Fruit fly (Drosophila melanogaster) whole organism, embryonic: Measurements from ENCODE around the gene Ocrl.

ENCODE experiments used
- CG10321 ChIP-seq: fragments of 200-800 bp; sonication (Bioruptor generic); IDR thresholded peaks from 2 replicates; pipeline ENCODE4 v1.3.6; 2022; ENCODE audit warnings: missing biosample characterization, missing genetic modification characterization
- CG12104 ChIP-seq: fragments of 200-800 bp; sonication (Bioruptor generic); optimal IDR thresholded peaks from 3 replicates; lab custom pipeline; 2016; ENCODE audit warnings: missing biosample characterization, missing genetic modification characterization
- CG12391 ChIP-seq: fragments of 200-800 bp; sonication (Bioruptor generic); optimal IDR thresholded peaks from 3 replicates; lab custom pipeline; 2018; ENCODE audit warnings: missing biosample characterization, mild to moderate bottlenecking, missing genetic modification characterization, moderate library complexity
- CG14710 ChIP-seq: fragments of 200-800 bp; sonication (Bioruptor generic); optimal IDR thresholded peaks from 3 replicates; lab custom pipeline; 2019; ENCODE audit warnings: missing biosample characterization, mild to moderate bottlenecking, missing genetic modification characterization, moderate library complexity
- CG1529 ChIP-seq: fragments of 200-800 bp; sonication (Bioruptor generic); optimal IDR thresholded peaks from 3 replicates; lab custom pipeline; 2018; ENCODE audit warnings: missing biosample characterization, missing genetic modification characterization
- CG15514 ChIP-seq: fragments of 200-800 bp; sonication (Bioruptor generic); optimal IDR thresholded peaks from 3 replicates; lab custom pipeline; 2017; ENCODE audit warnings: missing biosample characterization, missing genetic modification characterization, mild to moderate bottlenecking, moderate library complexity, missing genetic modification reagents
- CG1792 ChIP-seq: fragments of 200-800 bp; sonication (Bioruptor generic); optimal IDR thresholded peaks from 2 replicates; lab custom pipeline; 2016; ENCODE audit warnings: missing biosample characterization, missing genetic modification characterization
- CG2202 ChIP-seq: fragments of 200-800 bp; sonication (Bioruptor generic); optimal IDR thresholded peaks from 2 replicates; lab custom pipeline; 2018; ENCODE audit warnings: missing biosample characterization, mild to moderate bottlenecking, missing genetic modification characterization
- CG30431 ChIP-seq: fragments of 200-800 bp; sonication (Bioruptor generic); optimal IDR thresholded peaks from 2 replicates; lab custom pipeline; 2017; ENCODE audit warnings: missing biosample characterization, missing genetic modification characterization
- CG34422 ChIP-seq: fragments of 200-800 bp; sonication (Bioruptor generic); IDR thresholded peaks from 3 replicates; pipeline ENCODE4 v1.3.6; 2022; ENCODE audit warnings: missing biosample characterization, missing genetic modification characterization
- CG4617 ChIP-seq: fragments of 200-800 bp; sonication (Bioruptor generic); optimal IDR thresholded peaks from 3 replicates; lab custom pipeline; 2016; ENCODE audit warnings: missing biosample characterization, missing genetic modification characterization, borderline replicate concordance
- CkIIα-i1 ChIP-seq: fragments of 200-800 bp; sonication (Bioruptor generic); IDR thresholded peaks from 2 replicates; pipeline ENCODE4 v1.3.6; 2022; ENCODE audit warnings: missing biosample characterization, missing genetic modification characterization
- Deaf1 ChIP-seq: fragments of 200-800 bp; optimal IDR thresholded peaks from 3 replicates; lab custom pipeline; 2019; ENCODE audit warnings: missing biosample characterization, mild to moderate bottlenecking, missing genetic modification characterization, moderate library complexity
- Dp ChIP-seq: fragments of 200-800 bp; sonication (Bioruptor generic); optimal IDR thresholded peaks from 2 replicates; lab custom pipeline; 2018; ENCODE audit warnings: missing biosample characterization, mild to moderate bottlenecking, missing genetic modification characterization, moderate library complexity
- Eip74EF ChIP-seq, 2 experiments: fragments of 200-800 bp in 1 of 2; fragments of >200 bp in 1 of 2; sonication (Bioruptor generic) in 1 of 2; optimal IDR thresholded peaks; 2 replicates each; lab custom pipeline; 2017 to 2019; ENCODE audit warnings: missing biosample characterization in 2 of 2, missing genetic modification characterization in 2 of 2, mild to moderate bottlenecking in 1 of 2, moderate library complexity in 1 of 2
- Ets65A ChIP-seq: fragments of 200-800 bp; sonication (Bioruptor generic); peaks from one replicate; lab custom pipeline; 2016; ENCODE audit warnings: missing biosample characterization, missing genetic modification characterization
- HLH54F ChIP-seq: fragments of 200-800 bp; sonication (Bioruptor generic); optimal IDR thresholded peaks from 3 replicates; lab custom pipeline; 2016; ENCODE audit warnings: missing biosample characterization, missing genetic modification characterization
- Hsf ChIP-seq: fragments of 200-800 bp; sonication (Bioruptor generic); optimal IDR thresholded peaks from 3 replicates; lab custom pipeline; 2016; ENCODE audit warnings: missing biosample characterization, missing genetic modification characterization
- Jarid2 ChIP-seq: fragments of 200-800 bp; sonication (Bioruptor generic); optimal IDR thresholded peaks from 3 replicates; lab custom pipeline; 2017; ENCODE audit warnings: mild to moderate bottlenecking, missing biosample characterization, missing genetic modification reagents, missing genetic modification characterization
- NFAT ChIP-seq: fragments of 200-800 bp; sonication (Bioruptor generic); IDR thresholded peaks from 2 replicates; pipeline ENCODE4 v1.3.6; 2022; ENCODE audit warnings: missing biosample characterization, missing genetic modification characterization
- Nf-YA ChIP-seq: fragments of 200-800 bp; sonication (Bioruptor generic); IDR thresholded peaks from 2 replicates; pipeline ENCODE4 v1.3.6; 2022; ENCODE audit warnings: missing biosample characterization, missing genetic modification characterization
- Oli ChIP-seq: fragments of 200-800 bp; sonication (Bioruptor generic); optimal IDR thresholded peaks from 2 replicates; lab custom pipeline; 2018; ENCODE audit warnings: missing biosample characterization, mild to moderate bottlenecking, missing genetic modification characterization, moderate library complexity
- Trl ChIP-seq, 3 experiments: fragments of >200 bp in 2 of 3; fragments of 200-800 bp in 1 of 3; sonication (Bioruptor generic) in 1 of 3; optimal IDR thresholded peaks; 2 replicates in 1 of 3; 3 replicates in 2 of 3; lab custom pipeline; 2016 to 2017; ENCODE audit warnings: missing biosample characterization in 1 of 3, missing genetic modification characterization in 1 of 3
- al ChIP-seq: fragments of 200-800 bp; sonication (Bioruptor generic); IDR thresholded peaks from 2 replicates; pipeline ENCODE4 v1.3.6; 2022; ENCODE audit warnings: missing biosample characterization, missing genetic modification characterization
- aop ChIP-seq: fragments of 200-800 bp; sonication (Bioruptor generic); IDR thresholded peaks from 2 replicates; pipeline ENCODE4 v1.3.6; 2022; ENCODE audit warnings: missing biosample characterization, missing genetic modification characterization
- bab2 ChIP-seq: fragments of 200-800 bp; sonication (Bioruptor generic); optimal IDR thresholded peaks from 2 replicates; lab custom pipeline; 2016; ENCODE audit warnings: missing biosample characterization, missing genetic modification characterization
- btn ChIP-seq: fragments of 200-800 bp; sonication (Bioruptor generic); optimal IDR thresholded peaks from 2 replicates; lab custom pipeline; 2016; ENCODE audit warnings: missing biosample characterization, missing genetic modification characterization
- corto ChIP-seq: fragments of 200-800 bp; sonication (Bioruptor generic); optimal IDR thresholded peaks from 2 replicates; lab custom pipeline; 2016; ENCODE audit warnings: missing biosample characterization, mild to moderate bottlenecking, missing genetic modification characterization, moderate library complexity
- da ChIP-seq: fragments of 200-800 bp; sonication (Bioruptor generic); optimal IDR thresholded peaks from 2 replicates; lab custom pipeline; 2016; ENCODE audit warnings: missing biosample characterization, missing genetic modification characterization
- danr ChIP-seq: fragments of 200-800 bp; sonication (Bioruptor generic); IDR thresholded peaks from 2 replicates; pipeline ENCODE4 v1.3.6; 2022; ENCODE audit warnings: missing biosample characterization, missing genetic modification characterization
- dati ChIP-seq: fragments of 200-800 bp; sonication (Bioruptor generic); IDR thresholded peaks from 2 replicates; pipeline ENCODE4 v1.3.6; 2022; ENCODE audit warnings: missing biosample characterization, missing genetic modification characterization
- dpn ChIP-seq, 2 experiments: fragments of 200-800 bp; sonication (Bioruptor generic); optimal IDR thresholded peaks; 3 replicates each; lab custom pipeline; 2016; ENCODE audit warnings: missing biosample characterization in 2 of 2, missing genetic modification characterization in 2 of 2
- ems ChIP-seq: fragments of 200-800 bp; sonication (Bioruptor generic); optimal IDR thresholded peaks from 3 replicates; lab custom pipeline; 2016; ENCODE audit warnings: missing biosample characterization, missing genetic modification characterization
- exex ChIP-seq: fragments of 200-800 bp; sonication (Bioruptor generic); optimal IDR thresholded peaks from 4 replicates; lab custom pipeline; 2018; ENCODE audit warnings: missing biosample characterization, mild to moderate bottlenecking, missing genetic modification characterization, moderate library complexity
- fru ChIP-seq: fragments of >200 bp; optimal IDR thresholded peaks from 2 replicates; lab custom pipeline; 2017
- gsb ChIP-seq: fragments of 200-800 bp; sonication (Bioruptor generic); IDR thresholded peaks from 2 replicates; pipeline ENCODE4 v1.3.6; 2022; ENCODE audit warnings: missing biosample characterization, missing genetic modification characterization
- ham ChIP-seq: fragments of 200-800 bp; sonication (Bioruptor generic); IDR thresholded peaks from 2 replicates; pipeline ENCODE4 v1.3.6; 2022; ENCODE audit warnings: missing biosample characterization, missing genetic modification characterization
- insv ChIP-seq, 2 experiments: fragments of 200-800 bp; sonication (Bioruptor generic); optimal IDR thresholded peaks; 3 replicates each; lab custom pipeline; 2016 to 2018; ENCODE audit warnings: missing biosample characterization in 2 of 2, missing genetic modification characterization in 2 of 2
- jing ChIP-seq: fragments of 200-800 bp; sonication (Bioruptor generic); optimal IDR thresholded peaks from 2 replicates; lab custom pipeline; 2018; ENCODE audit warnings: missing biosample characterization, mild to moderate bottlenecking, missing genetic modification characterization
- lab ChIP-seq: fragments of 200-800 bp; sonication (Bioruptor generic); optimal IDR thresholded peaks from 3 replicates; lab custom pipeline; 2017; ENCODE audit warnings: missing biosample characterization, missing genetic modification characterization, mild to moderate bottlenecking, moderate library complexity, missing genetic modification reagents
- lilli ChIP-seq: fragments of 200-800 bp; sonication (Bioruptor generic); optimal IDR thresholded peaks from 3 replicates; lab custom pipeline; 2016; ENCODE audit warnings: missing biosample characterization, missing genetic modification characterization
- nerfin-1 ChIP-seq: fragments of 200-800 bp; sonication (Bioruptor generic); optimal IDR thresholded peaks from 3 replicates; lab custom pipeline; 2019; ENCODE audit warnings: missing biosample characterization, mild to moderate bottlenecking, missing genetic modification characterization, moderate library complexity
- nerfin-2 ChIP-seq: fragments of 200-800 bp; sonication (Bioruptor generic); IDR thresholded peaks from 2 replicates; pipeline ENCODE4 v1.3.6; 2022; ENCODE audit warnings: missing biosample characterization, missing genetic modification characterization; ENCODE audit not compliant: partially characterized antibody
- pho ChIP-seq: fragments of 200-800 bp; sonication (Bioruptor generic); optimal IDR thresholded peaks from 2 replicates; lab custom pipeline; 2016; ENCODE audit warnings: missing biosample characterization, missing genetic modification characterization
- psq ChIP-seq: fragments of 200-800 bp; sonication (Bioruptor generic); optimal IDR thresholded peaks from 2 replicates; lab custom pipeline; 2017; ENCODE audit warnings: missing biosample characterization, missing genetic modification characterization
- toy ChIP-seq: fragments of 200-800 bp; sonication (Bioruptor generic); IDR thresholded peaks from 2 replicates; pipeline ENCODE4 v1.3.6; 2022; ENCODE audit warnings: missing biosample characterization, missing genetic modification characterization
- trem ChIP-seq: fragments of 200-800 bp; optimal IDR thresholded peaks from 3 replicates; lab custom pipeline; 2019; ENCODE audit warnings: missing biosample characterization, mild to moderate bottlenecking, missing genetic modification characterization, moderate library complexity
- ttk ChIP-seq: fragments of 200-800 bp; sonication (Bioruptor generic); IDR thresholded peaks from 2 replicates; pipeline ENCODE4 v2.1.2; 2022; ENCODE audit warnings: missing biosample characterization, missing genetic modification characterization
- z ChIP-seq: fragments of 200-800 bp; sonication (Bioruptor generic); IDR thresholded peaks from 3 replicates; pipeline ENCODE4 v1.3.6; 2022; ENCODE audit warnings: missing biosample characterization, missing genetic modification characterization
- zfh2 ChIP-seq: fragments of 200-800 bp; sonication (Bioruptor generic); optimal IDR thresholded peaks from 2 replicates; lab custom pipeline; 2016; ENCODE audit warnings: missing biosample characterization, missing genetic modification characterization

The Ocrl gene

DNA sequence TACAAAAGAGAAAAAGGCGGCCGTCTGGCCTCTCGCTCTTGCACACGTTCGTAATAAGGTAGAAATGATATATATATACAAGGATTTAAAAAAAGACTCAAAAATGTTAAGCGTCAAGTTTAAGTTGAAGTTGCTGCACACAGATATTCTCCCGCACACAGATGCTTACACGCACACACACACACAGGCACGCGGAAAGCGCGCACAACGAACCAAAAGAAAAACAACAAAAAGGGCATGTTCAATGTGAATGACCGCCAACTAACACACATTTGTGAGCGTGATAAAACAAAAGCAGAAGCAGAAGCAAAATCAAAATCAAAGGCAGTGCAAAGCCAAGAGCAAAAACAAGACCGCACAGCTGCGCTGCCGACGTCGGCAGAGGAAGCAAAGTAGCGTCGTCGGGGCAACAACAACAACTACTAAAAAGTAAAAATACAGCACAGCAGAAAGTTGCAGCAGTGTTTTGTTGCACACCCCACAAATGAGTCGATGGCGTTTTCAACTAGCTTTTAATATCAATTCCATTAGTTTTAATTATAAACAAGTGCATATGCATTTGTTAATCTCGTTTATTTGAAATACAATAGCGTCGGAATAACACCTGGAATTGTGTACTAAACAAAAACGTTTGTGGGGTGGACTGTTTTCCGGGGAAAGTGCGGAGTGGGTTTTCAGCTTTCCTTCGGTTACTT, 24.5 kb downstream of the Ocrl start (continued):
- TF ChIP-seq Deaf1 (tag; lab: Kevin White, UChicago) (peak; percentile 69), ham (GFP tag; lab: Robert Waterston, UW) (peak; percentile 63; the same call in 1 of the 2 replicates), Ets65A (peak; percentile 98), CG14710 (tag; lab: Kevin White, UChicago) (peak; percentile 98), ems (GFP tag; lab: Kevin White, UChicago) (peak; percentile 95), danr (peak; percentile 75), CG2202 (tag; lab: Kevin White, UChicago) (peak; percentile 98), zfh2 (GFP tag; lab: Kevin White, UChicago) (peak; percentile 82), dpn (GFP tag; optimal IDR thresholded peaks at IDR 0.05; lab: Kevin White, UChicago) (peak; percentile 94), aop (peak; percentile 93), lab (peak; percentile 94), trem (tag; lab: Kevin White, UChicago) (peak; percentile 96), Nf-YA (GFP tag; lab: Robert Waterston, UW) (peak; percentile 88), al (GFP tag; lab: Robert Waterston, UW) (peak; percentile 68), Hsf (GFP tag; lab: Kevin White, UChicago) (peak; percentile 96), exex (tag; lab: Kevin White, UChicago) (peak; percentile 54), gsb (GFP tag; lab: Robert Waterston, UW) (peak; percentile 78), CG30431 (peak; percentile 97), CG1529 (GFP tag; lab: Kevin White, UChicago) (peak; percentile 99), Jarid2 (GFP tag; lab: Kevin White, UChicago) (peak; percentile 62), CG34422 (GFP tag; lab: Robert Waterston, UW) (peak; percentile 94), CG10321 (peak; percentile 68), CG4617 (GFP tag; lab: Kevin White, UChicago) (peak; percentile 77), CG15514 (peak; percentile 65), bab2 (GFP tag; lab: Kevin White, UChicago) (peak; percentile 95), lilli (GFP tag; lab: Kevin White, UChicago) (peak; percentile 94), jing (GFP tag; lab: Kevin White, UChicago) (peak; percentile 95), fru (lab: Kevin White, UChicago) (no peak), CG1792 (GFP tag; lab: Kevin White, UChicago) (peak; percentile 91), Dp (GFP tag; lab: Kevin White, UChicago) (peak; percentile 3), toy (GFP tag; lab: Robert Waterston, UW) (peak; percentile 75), pho (peak; percentile 83), dati (GFP tag; lab: Robert Waterston, UW) (peak; percentile 93), HLH54F (GFP tag; lab: Kevin White, UChicago) (peak; percentile 90), Trl (optimal IDR thresholded peaks at IDR 0.05; lab: Kevin White, UChicago) (no peak), Trl (GFP tag; optimal IDR thresholded peaks at IDR 0.05; lab: Kevin White, UChicago) (peak; percentile 96), da (GFP tag; lab: Kevin White, UChicago) (peak; percentile 89), z (peak; percentile 43; the same call in 1 of the 3 replicates), nerfin-2 (GFP tag; lab: Robert Waterston, UW) (no peak), ttk (GFP tag; lab: Robert Waterston, UW) (peak; percentile 97), NFAT (GFP tag; lab: Robert Waterston, UW) (peak; percentile 86), nerfin-1 (peak; percentile 95), insv (GFP tag; optimal IDR thresholded peaks at IDR 0.05; lab: Kevin White, UChicago) (peak; percentile 34 to 38), CG12391 (peak; percentile 98), psq (GFP tag; lab: Kevin White, UChicago) (peak; percentile 62), corto (GFP tag; lab: Kevin White, UChicago) (peak; percentile 78), btn (GFP tag; lab: Kevin White, UChicago) (peak; percentile 97), CG12104 (GFP tag; lab: Kevin White, UChicago) (peak; percentile 91), Eip74EF (GFP tag; optimal IDR thresholded peaks at IDR 0.05; lab: Kevin White, UChicago) (peak in 1 of 2 experiments; percentile 96), CkIIα-i1 (GFP tag; lab: Robert Waterston, UW) (0 out of 2 replicates have a peak, but pooled peaks have one; percentile 35), Oli (peak; percentile 96)
